Fruit fly (Drosophila melanogaster): Measurements from ENCODE around the gene CG32564.

DNA sequence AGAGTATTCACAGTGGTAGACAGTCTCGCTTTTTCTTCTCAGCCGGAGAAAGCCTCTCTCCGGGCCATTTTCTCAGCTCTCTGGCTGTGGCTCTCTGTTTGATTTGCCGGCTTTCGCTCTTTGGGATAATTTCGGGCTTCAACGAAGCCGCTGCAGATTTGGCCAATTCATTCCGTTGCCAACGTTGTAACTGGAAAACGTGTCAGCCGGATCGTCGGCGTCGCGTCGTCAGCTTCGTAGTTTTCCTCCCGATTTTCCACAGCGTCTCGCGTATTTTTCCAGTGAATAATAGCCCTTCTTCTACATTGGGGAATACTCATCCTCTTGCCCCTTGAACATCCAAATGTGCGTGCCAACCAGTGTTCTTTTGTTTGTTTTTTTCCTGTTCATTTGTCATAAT is 26.4 kb downstream of the CG32564 start, which contains the start of gene f:
- TF ChIP-seq CG7101 (tag; optimal IDR thresholded peaks at IDR 0.05) (no peak), kay (GFP tag; ENCODE audit: borderline replicate concordance) (no peak), CG14711 (tag; optimal IDR thresholded peaks at IDR 0.05) (no peak), CG11617 (GFP tag; optimal IDR thresholded peaks at IDR 0.05) (no peak), Mnt (GFP tag; optimal IDR thresholded peaks at IDR 0.05) (no peak), CG7045 (GFP tag; optimal IDR thresholded peaks at IDR 0.05) (no peak), Clk (GFP tag; optimal IDR thresholded peaks at IDR 0.05) (no peak), CG1620 (GFP tag; optimal IDR thresholded peaks at IDR 0.05) (no peak), Hr96 (GFP tag; optimal IDR thresholded peaks at IDR 0.05) (no peak), pad (GFP tag; optimal IDR thresholded peaks at IDR 0.05) (no peak), toe (GFP tag; optimal IDR thresholded peaks at IDR 0.05) (no peak), cic (GFP tag; optimal IDR thresholded peaks at IDR 0.05) (no peak), cnc (optimal IDR thresholded peaks at IDR 0.05) (no peak)

Data from whole organism, adult.